Fruit fly (Drosophila melanogaster): ENCODE measurements around the gene CG17121.

- TF ChIP-seq Sox14 (GFP tag; optimal IDR thresholded peaks at IDR 0.05) (no peak), Gug (GFP tag; IDR thresholded peaks at IDR 0.05) (no peak), Sox102F (GFP tag; optimal IDR thresholded peaks at IDR 0.05) (no peak), CG3032 (tag; optimal IDR thresholded peaks at IDR 0.05) (no peak), spab (GFP tag; optimal IDR thresholded peaks at IDR 0.05) (no peak), Eip78C (GFP tag) (no peak), CG4318 (GFP tag; optimal IDR thresholded peaks at IDR 0.05) (no peak), Met (GFP tag; optimal IDR thresholded peaks at IDR 0.05) (no peak), CG11294 (GFP tag; IDR thresholded peaks at IDR 0.05) (no peak), acj6 (GFP tag; optimal IDR thresholded peaks at IDR 0.05) (no peak)
These were observed 10.0 kb downstream of the CG17121 start for dm6 chr3R:23038062-23038461.

All from whole organism, prepupa.